Fruit fly (Drosophila melanogaster): ENCODE results near the gene RpS27A.

Gene RpS27A

dm6 chr2L:10362408-10363067, 45.6 kb upstream of the RpS27A start, which contains the start of the genes Cand1 and pim (continued):
- TF ChIP-seq CG12391 (tag; optimal IDR thresholded peaks at IDR 0.05) (peak; percentile 59), Drgx (GFP tag; IDR thresholded peaks at IDR 0.05) (no peak), CG34422 (GFP tag; IDR thresholded peaks at IDR 0.05) (no peak), HLH3B (GFP tag; IDR thresholded peaks at IDR 0.05) (no peak), CG17612 (GFP tag; IDR thresholded peaks at IDR 0.05) (no peak), Mad (GFP tag; optimal IDR thresholded peaks at IDR 0.05) (no peak), CG17328 (GFP tag; IDR thresholded peaks at IDR 0.05) (no peak), CG6272 (GFP tag; IDR thresholded peaks at IDR 0.05) (no peak), CG10209 (GFP tag; optimal IDR thresholded peaks at IDR 0.05) (no peak), Hr51 (GFP tag; optimal IDR thresholded peaks at IDR 0.05) (no peak), Eip74EF (GFP tag; optimal IDR thresholded peaks at IDR 0.05) (no peak), Awh (GFP tag; IDR thresholded peaks at IDR 0.05) (no peak), HLH4C (GFP tag; IDR thresholded peaks at IDR 0.05; ENCODE audit: partially characterized antibody) (peak; percentile 54; the same call in 1 of the 3 replicates), lov (optimal IDR thresholded peaks at IDR 0.05) (no peak), lov (GFP tag; IDR thresholded peaks at IDR 0.05) (no peak), az2 (GFP tag; optimal IDR thresholded peaks at IDR 0.05) (no peak), phol (tag; optimal IDR thresholded peaks at IDR 0.05) (peak; percentile 57), Deaf1 (tag; optimal IDR thresholded peaks at IDR 0.05) (no peak), Nf-YB (GFP tag; optimal IDR thresholded peaks at IDR 0.05) (no peak), CG6765 (GFP tag; optimal IDR thresholded peaks at IDR 0.05) (no peak), Mes4 (GFP tag; optimal IDR thresholded peaks at IDR 0.05) (no peak), CG17912 (GFP tag; optimal IDR thresholded peaks at IDR 0.05) (no peak), CG6791 (GFP tag; IDR thresholded peaks at IDR 0.05; ENCODE audit: partially characterized antibody) (no peak), chm (GFP tag; IDR thresholded peaks at IDR 0.05) (no peak), Dfd (GFP tag; optimal IDR thresholded peaks at IDR 0.05) (no peak), CG1233 (GFP tag; optimal IDR thresholded peaks at IDR 0.05) (no peak), B-H2 (GFP tag; optimal IDR thresholded peaks at IDR 0.05) (no peak), hkb (optimal IDR thresholded peaks at IDR 0.05) (no peak), hkb (GFP tag; IDR thresholded peaks at IDR 0.05) (no peak), Doc3 (GFP tag; IDR thresholded peaks at IDR 0.05; ENCODE audit: partially characterized antibody) (peak; percentile 64; the same call in 2 of the 3 replicates), Fer1 (GFP tag; optimal IDR thresholded peaks at IDR 0.05) (peak; percentile 3), CG11696 (GFP tag; IDR thresholded peaks at IDR 0.05) (no peak), Oli (tag; optimal IDR thresholded peaks at IDR 0.05) (no peak), fd64A (GFP tag; optimal IDR thresholded peaks at IDR 0.05) (no peak), NFAT (GFP tag; IDR thresholded peaks at IDR 0.05) (no peak), CG17568 (GFP tag; optimal IDR thresholded peaks at IDR 0.05) (no peak), CG4730 (GFP tag; IDR thresholded peaks at IDR 0.05) (no peak), CG13894 (tag; optimal IDR thresholded peaks at IDR 0.05) (no peak), CG7271 (tag; optimal IDR thresholded peaks at IDR 0.05) (no peak), CG3281 (GFP tag; optimal IDR thresholded peaks at IDR 0.05) (no peak), oc (tag; optimal IDR thresholded peaks at IDR 0.05) (no peak), kni (GFP tag; optimal IDR thresholded peaks at IDR 0.05) (no peak), Oaz (GFP tag; IDR thresholded peaks at IDR 0.05) (no peak), gfzf (GFP tag; optimal IDR thresholded peaks at IDR 0.05) (peak; percentile 78), gcm2 (GFP tag; optimal IDR thresholded peaks at IDR 0.05) (no peak), TFAM (GFP tag; optimal IDR thresholded peaks at IDR 0.05) (no peak), GATAe (GFP tag; conservative IDR thresholded peaks at IDR 0.05) (no peak), slbo (GFP tag; IDR thresholded peaks at IDR 0.05) (peak; percentile 55; the same call in 1 of the 2 replicates), CG4282 (GFP tag; optimal IDR thresholded peaks at IDR 0.05) (no peak), CG18764 (GFP tag; optimal IDR thresholded peaks at IDR 0.05) (no peak)
